Worm (Caenorhabditis elegans): ENCODE measurements around the gene oxy-4.

DNA sequence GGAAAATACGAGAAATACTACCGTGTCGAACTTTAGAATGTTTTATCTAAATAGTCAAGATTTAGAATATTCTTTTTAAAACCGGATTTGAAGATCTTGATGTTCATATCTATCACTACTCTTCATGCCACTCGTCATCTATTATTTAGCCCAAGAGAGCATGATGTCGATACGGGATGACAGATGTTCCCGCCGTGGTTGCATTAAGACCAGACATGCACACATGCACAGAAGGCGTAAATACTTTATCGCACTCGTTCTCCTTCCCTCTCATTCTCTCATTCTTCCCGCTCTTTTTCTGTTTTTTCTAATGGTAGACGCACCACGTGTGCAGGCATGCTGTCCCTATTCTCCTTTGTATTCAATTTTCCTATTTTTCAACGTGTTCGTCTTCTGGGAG, 24.8 kb upstream of the oxy-4 start:
- TF ChIP-seq jun-1 (tag; optimal IDR thresholded peaks at IDR 0.05) (no peak), snpc-4 (tag; optimal IDR thresholded peaks at IDR 0.05) (no peak), nhr-237 (tag; optimal IDR thresholded peaks at IDR 0.05) (no peak), lin-39 (tag; optimal IDR thresholded peaks at IDR 0.05) (peak; percentile 43), egl-27 (tag; optimal IDR thresholded peaks at IDR 0.05) (no peak), aly-2 (tag; optimal IDR thresholded peaks at IDR 0.05) (no peak), nhr-77 (tag; optimal IDR thresholded peaks at IDR 0.05) (no peak), pha-4 (tag; optimal IDR thresholded peaks at IDR 0.05) (no peak), nfya-1 (tag; optimal IDR thresholded peaks at IDR 0.05; ENCODE audit: insufficient read depth) (no peak), nhr-23 (tag; optimal IDR thresholded peaks at IDR 0.05) (no peak), lin-15B (tag; optimal IDR thresholded peaks at IDR 0.05) (no peak)
